Worm (Caenorhabditis elegans): ENCODE results near the gene fbxa-66.

fbxa-66 gene

ce11 chrIII:2288261-2288660, 25.6 kb downstream of the fbxa-66 start:
- TF ChIP-seq repo-1 (tag; optimal IDR thresholded peaks at IDR 0.05) (no peak), tbx-9 (tag; optimal IDR thresholded peaks at IDR 0.05; ENCODE audit: borderline replicate concordance) (no peak), madf-10 (tag; optimal IDR thresholded peaks at IDR 0.05) (no peak), akir-1 (GFP tag; optimal IDR thresholded peaks at IDR 0.05) (no peak), cebp-1 (GFP tag; IDR thresholded peaks at IDR 0.05) (no peak), cebp-1 (tag; optimal IDR thresholded peaks at IDR 0.05) (no peak), let-607 (tag; optimal IDR thresholded peaks at IDR 0.05) (no peak), ceh-79 (tag; optimal IDR thresholded peaks at IDR 0.05) (no peak), hmg-1.2 (GFP tag; IDR thresholded peaks at IDR 0.05) (no peak)

ce11 chrIII:2283341-2283847, 30.4 kb downstream of the fbxa-66 start:
- no peak for TF ChIP-seq hmg-20 (GFP tag; IDR thresholded peaks at IDR 0.05)
- no peak for TF ChIP-seq efl-1 (GFP tag; optimal IDR thresholded peaks at IDR 0.05)
- no peak for TF ChIP-seq F57C9.4 (tag; optimal IDR thresholded peaks at IDR 0.05)
- no peak for TF ChIP-seq dpl-1 (GFP tag; optimal IDR thresholded peaks at IDR 0.05)
- TF ChIP-seq nfyb-1 (GFP tag; IDR thresholded peaks at IDR 0.05): no peak
- no peak for TF ChIP-seq dpff-1 (tag; optimal IDR thresholded peaks at IDR 0.05)
- no peak for TF ChIP-seq unc-130 (GFP tag; optimal IDR thresholded peaks at IDR 0.05)
- TF ChIP-seq nfya-2 (GFP tag; IDR thresholded peaks at IDR 0.05): no peak

DNA sequence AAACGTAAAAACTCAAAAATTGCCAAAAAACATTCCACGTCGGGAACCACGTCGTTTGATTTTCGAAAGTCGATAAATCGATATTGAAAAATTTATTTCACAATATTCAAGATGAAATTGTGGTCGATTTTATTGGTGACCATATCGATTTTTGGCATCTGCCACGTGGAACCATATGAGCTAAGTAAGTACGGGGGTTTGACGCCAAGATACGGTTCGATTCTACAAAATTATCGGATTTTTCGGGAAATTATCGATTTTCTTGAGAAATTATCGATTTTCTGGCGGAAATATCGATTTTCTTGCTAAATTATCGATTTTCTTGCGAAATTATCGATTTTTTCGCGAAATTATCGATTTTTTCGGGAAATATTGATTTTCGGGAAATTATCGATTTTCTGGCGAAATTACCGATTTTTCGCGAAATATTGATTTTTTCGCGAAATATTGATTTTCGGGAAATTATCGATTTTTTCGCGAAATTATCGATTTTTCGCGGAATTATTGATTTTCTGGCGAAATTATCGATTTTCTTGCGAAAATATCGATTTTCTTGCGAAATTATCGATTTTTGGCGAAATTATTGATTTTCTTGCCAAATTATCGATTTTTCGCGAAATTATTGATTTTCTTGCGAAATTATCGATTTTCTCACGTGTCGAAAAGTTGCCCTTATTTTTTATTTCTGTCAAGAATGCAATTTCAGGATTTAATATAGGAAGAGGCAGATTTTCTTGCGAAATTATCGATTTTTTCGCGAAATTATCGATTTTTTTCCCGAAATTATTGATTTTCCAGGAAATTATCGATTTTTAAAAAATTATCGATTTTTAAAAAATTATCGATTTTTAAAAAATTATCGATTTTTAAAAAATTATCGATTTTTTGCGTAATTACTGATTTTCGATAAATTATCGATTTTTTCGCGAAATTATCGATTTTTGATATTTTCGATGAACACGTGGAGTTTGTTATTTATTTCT, 31.6 kb downstream of the fbxa-66 start, which contains the start of gene Y54F10BM.3:
Gene Y54F10BM.3 (plus strand): TSS at position 51 of the 983 bp plus-strand sequence.
- no peak for TF ChIP-seq ztf-3 (GFP tag; optimal IDR thresholded peaks at IDR 0.05)
- no peak for TF ChIP-seq xnd-1 (tag; optimal IDR thresholded peaks at IDR 0.05)
- no peak for TF ChIP-seq B0019.2 (GFP tag; conservative IDR thresholded peaks at IDR 0.05)
- no peak for TF ChIP-seq attf-5 (GFP tag; optimal IDR thresholded peaks at IDR 0.05)
- no peak for TF ChIP-seq sptf-2 (GFP tag; optimal IDR thresholded peaks at IDR 0.05)
- TF ChIP-seq K11D2.4 (GFP tag; IDR thresholded peaks at IDR 0.05): no peak
- TF ChIP-seq dpff-1 (tag; optimal IDR thresholded peaks at IDR 0.05): no peak
- no peak for TF ChIP-seq chd-7 (tag; optimal IDR thresholded peaks at IDR 0.05)
- no peak for TF ChIP-seq Y53G8AR.9 (GFP tag; conservative IDR thresholded peaks at IDR 0.05)
- no peak for TF ChIP-seq snpc-3.4 (tag; optimal IDR thresholded peaks at IDR 0.05)
- no peak for TF ChIP-seq let-607 (tag; optimal IDR thresholded peaks at IDR 0.05)
- no peak for TF ChIP-seq repo-1 (tag; optimal IDR thresholded peaks at IDR 0.05)

- TF ChIP-seq egrh-3 (GFP tag; IDR thresholded peaks at IDR 0.05) (no peak), ceh-40 (GFP tag; IDR thresholded peaks at IDR 0.05) (no peak), aptf-3 (GFP tag; IDR thresholded peaks at IDR 0.05) (no peak), dox-1 (GFP tag; IDR thresholded peaks at IDR 0.05) (no peak), attf-6 (GFP tag; IDR thresholded peaks at IDR 0.05) (no peak)
These were observed 33.3 kb downstream of the fbxa-66 start, which contains the start of gene Y54F10BM.22 for ce11 chrIII:2280569-2280968. Gene Y54F10BM.22, plus strand, starts transcription at chrIII:2280899.

- TF ChIP-seq pha-4 (tag; optimal IDR thresholded peaks at IDR 0.05): no peak
- no peak for TF ChIP-seq ztf-6 (GFP tag; IDR thresholded peaks at IDR 0.05)
- TF ChIP-seq snpc-4 (GFP tag; optimal IDR thresholded peaks at IDR 0.05): no peak
- no peak for TF ChIP-seq snpc-4 (tag; optimal IDR thresholded peaks at IDR 0.05)
- no peak for TF ChIP-seq sea-2 (GFP tag; IDR thresholded peaks at IDR 0.05)
- TF ChIP-seq pbrm-1 (GFP tag; IDR thresholded peaks at IDR 0.05): no peak
- no peak for TF ChIP-seq mcd-1 (GFP tag; IDR thresholded peaks at IDR 0.05)
- TF ChIP-seq ztf-25 (GFP tag; IDR thresholded peaks at IDR 0.05): no peak
- TF ChIP-seq xnd-1 (tag; optimal IDR thresholded peaks at IDR 0.05): no peak
- no peak for TF ChIP-seq hrde-1 (tag; optimal IDR thresholded peaks at IDR 0.05; ENCODE audit: borderline replicate concordance)
- no peak for TF ChIP-seq sptf-2 (GFP tag; optimal IDR thresholded peaks at IDR 0.05)
- TF ChIP-seq ZK185.1 (tag; optimal IDR thresholded peaks at IDR 0.05; ENCODE audit: poor library complexity, severe bottlenecking): no peak
These were observed 34.4 kb downstream of the fbxa-66 start, which contains the start of gene Y54F10BM.23 for ce11 chrIII:2279457-2279856. Gene Y54F10BM.23, minus strand, starts transcription at chrIII:2279557.
